Worm (Caenorhabditis elegans) whole organism, young adult: Measurements from ENCODE around the gene F40G9.7.

ENCODE experiments used
- B0035.1 ChIP-seq: sonication (generic microtip); optimal IDR thresholded peaks from 2 replicates; lab custom pipeline; 2016; ENCODE audit warnings: missing genetic modification characterization, mild to moderate bottlenecking, missing compliant biosample characterization, missing genotype, missing genetic modification reagents
- C06A6.2 ChIP-seq: fragments of 200-800 bp; sonication (Bioruptor generic); conservative IDR thresholded peaks from 2 replicates; pipeline ENCODE4 v1.3.6; 2022; ENCODE audit warnings: missing genetic modification characterization, missing compliant biosample characterization
- C17E4.6 ChIP-seq: fragments of 200-800 bp; sonication (Bioruptor generic); IDR thresholded peaks from 2 replicates; pipeline ENCODE4 v1.3.6; 2022; ENCODE audit warnings: missing genetic modification reagents, missing genetic modification characterization, missing compliant biosample characterization
- F55B11.4 ChIP-seq: sonication (generic microtip); optimal IDR thresholded peaks from 2 replicates; lab custom pipeline; 2016; ENCODE audit warnings: missing compliant biosample characterization, missing genetic modification characterization, borderline replicate concordance; ENCODE audit not compliant: insufficient read depth
- T07F8.4 ChIP-seq: sonication (generic microtip); optimal IDR thresholded peaks from 2 replicates; lab custom pipeline; 2016; ENCODE audit warnings: mild to moderate bottlenecking, missing genetic modification characterization, moderate library complexity, missing compliant biosample characterization
- Y53G8AR.9 ChIP-seq: fragments of 200-800 bp; sonication (Bioruptor generic); conservative IDR thresholded peaks from 2 replicates; pipeline ENCODE4 v1.3.6; 2022; ENCODE audit warnings: missing genetic modification reagents, missing genetic modification characterization, missing compliant biosample characterization
- Y56A3A.18 ChIP-seq: fragments of 200-800 bp; sonication (Bioruptor generic); IDR thresholded peaks from 2 replicates; pipeline ENCODE4 v1.3.6; 2022; ENCODE audit warnings: missing genetic modification reagents, missing genetic modification characterization, missing compliant biosample characterization
- Y79H2A.3 ChIP-seq: fragments of 200-800 bp; sonication (Bioruptor generic); conservative IDR thresholded peaks from 2 replicates; pipeline ENCODE4 v1.3.6; 2022; ENCODE audit warnings: missing genetic modification reagents, missing genetic modification characterization, missing compliant biosample characterization
- Y95B8A.8 ChIP-seq: fragments of 200-800 bp; sonication (Bioruptor generic); IDR thresholded peaks from 2 replicates; pipeline ENCODE4 v1.3.6; 2022; ENCODE audit warnings: missing genetic modification reagents, missing genetic modification characterization, missing compliant biosample characterization
- ZK185.1 ChIP-seq: sonication (generic microtip); optimal IDR thresholded peaks from 2 replicates; lab custom pipeline; 2016; ENCODE audit warnings: mild to moderate bottlenecking, missing genetic modification characterization, missing compliant biosample characterization; ENCODE audit not compliant: poor library complexity, severe bottlenecking
- ama-1 ChIP-seq, 3 experiments: fragments of 150-350 bp in 1 of 3; sonication (generic microtip) in 2 of 3; optimal IDR thresholded peaks; 2 replicates each; lab custom pipeline; 2014 to 2018; ENCODE audit warnings: missing biosample characterization in 2 of 3, missing genetic modification characterization in 2 of 3, missing genetic modification reagents in 2 of 3
- aptf-2 ChIP-seq: fragments of 200-800 bp; sonication (Bioruptor generic); conservative IDR thresholded peaks from 2 replicates; pipeline ENCODE4 v1.3.6; 2022; ENCODE audit warnings: missing genetic modification reagents, missing genetic modification characterization, missing compliant biosample characterization
- atf-7 ChIP-seq: sonication (generic microtip); optimal IDR thresholded peaks from 2 replicates; lab custom pipeline; 2017; ENCODE audit warnings: mild to moderate bottlenecking, missing genetic modification characterization, missing compliant biosample characterization
- athp-1 ChIP-seq: sonication (generic microtip); optimal IDR thresholded peaks from 2 replicates; lab custom pipeline; 2017; ENCODE audit warnings: mild to moderate bottlenecking, missing genetic modification characterization, missing compliant biosample characterization
- attf-6 ChIP-seq: fragments of 200-800 bp; sonication (Bioruptor generic); IDR thresholded peaks from 2 replicates; pipeline ENCODE4 v1.3.6; 2022; ENCODE audit warnings: missing genetic modification reagents, missing genetic modification characterization, missing compliant biosample characterization
- cebp-1 ChIP-seq, 2 experiments: fragments of 200-800 bp in 1 of 2; sonication (Bioruptor generic) in 1 of 2; sonication (generic microtip) in 1 of 2; IDR thresholded peaks in 1 of 2; optimal IDR thresholded peaks in 1 of 2; 2 replicates each; pipeline versions ENCODE4 v1.3.6 to Lab custom; 2017 to 2022; ENCODE audit warnings: missing compliant biosample characterization in 2 of 2, missing genetic modification characterization in 2 of 2, mild to moderate bottlenecking in 1 of 2, missing genetic modification reagents in 1 of 2, moderate library complexity in 1 of 2
- ceh-27 ChIP-seq: fragments of 200-800 bp; sonication (Bioruptor generic); optimal IDR thresholded peaks from 2 replicates; lab custom pipeline; 2018; ENCODE audit warnings: mild to moderate bottlenecking, missing genetic modification characterization, moderate library complexity, missing compliant biosample characterization
- ceh-40 ChIP-seq: fragments of 200-800 bp; sonication (Bioruptor generic); IDR thresholded peaks from 2 replicates; pipeline ENCODE4 v1.3.6; 2022; ENCODE audit warnings: missing genetic modification characterization, missing compliant biosample characterization
- egrh-3 ChIP-seq: fragments of 200-800 bp; sonication (Bioruptor generic); IDR thresholded peaks from 2 replicates; pipeline ENCODE4 v1.3.6; 2022; ENCODE audit warnings: missing genetic modification reagents, missing genetic modification characterization, missing compliant biosample characterization
- hsf-1 ChIP-seq: fragments of 200-800 bp; sonication (Bioruptor generic); IDR thresholded peaks from 2 replicates; pipeline ENCODE4 v1.3.6; 2022; ENCODE audit warnings: missing genetic modification reagents, missing genetic modification characterization, missing compliant biosample characterization
- lin-26 ChIP-seq: fragments of 200-800 bp; sonication (Bioruptor generic); IDR thresholded peaks from 2 replicates; pipeline ENCODE4 v1.3.6; 2022; ENCODE audit warnings: missing genetic modification reagents, missing genetic modification characterization, missing compliant biosample characterization
- lin-35 ChIP-seq, 3 experiments: fragments of 150-350 bp in 2 of 3; sonication (generic microtip) in 1 of 3; optimal IDR thresholded peaks; 2 replicates each; lab custom pipeline; 2014 to 2018; ENCODE audit warnings: missing biosample characterization in 3 of 3, missing genetic modification characterization in 3 of 3, missing genetic modification reagents in 3 of 3
- lin-54 ChIP-seq: fragments of 200-800 bp; sonication (Bioruptor generic); optimal IDR thresholded peaks from 2 replicates; lab custom pipeline; 2018; ENCODE audit warnings: mild to moderate bottlenecking, missing genetic modification characterization, missing compliant biosample characterization
- lsl-1 ChIP-seq: fragments of 200-800 bp; sonication (Bioruptor generic); optimal IDR thresholded peaks from 2 replicates; lab custom pipeline; 2018; ENCODE audit warnings: mild to moderate bottlenecking, missing genetic modification characterization, moderate library complexity, missing compliant biosample characterization
- madf-3 ChIP-seq: fragments of 200-800 bp; sonication (Bioruptor generic); IDR thresholded peaks from 2 replicates; pipeline ENCODE4 v1.3.6; 2022; ENCODE audit warnings: missing genetic modification reagents, missing genetic modification characterization, missing compliant biosample characterization
- madf-6 ChIP-seq: fragments of 200-800 bp; sonication (Bioruptor generic); IDR thresholded peaks from 2 replicates; pipeline ENCODE4 v1.3.6; 2022; ENCODE audit warnings: missing genetic modification reagents, missing genetic modification characterization, missing compliant biosample characterization
- nhr-120 ChIP-seq: fragments of 200-800 bp; sonication (Bioruptor generic); IDR thresholded peaks from 2 replicates; pipeline ENCODE4 v1.3.6; 2022; ENCODE audit warnings: missing genetic modification characterization, missing compliant biosample characterization
- nhr-179 ChIP-seq: sonication (generic microtip); optimal IDR thresholded peaks from 2 replicates; lab custom pipeline; 2016; ENCODE audit warnings: mild to moderate bottlenecking, missing genetic modification characterization, missing compliant biosample characterization
- repo-1 ChIP-seq: sonication (generic microtip); optimal IDR thresholded peaks from 2 replicates; lab custom pipeline; 2017; ENCODE audit warnings: mild to moderate bottlenecking, missing genetic modification characterization, missing compliant biosample characterization
- sea-2 ChIP-seq: fragments of 200-800 bp; sonication (Bioruptor generic); IDR thresholded peaks from 2 replicates; pipeline ENCODE4 v1.3.6; 2022; ENCODE audit warnings: missing genetic modification characterization, missing compliant biosample characterization
- somi-1 ChIP-seq: fragments of 200-800 bp; sonication (Bioruptor generic); optimal IDR thresholded peaks from 2 replicates; lab custom pipeline; 2018; ENCODE audit warnings: mild to moderate bottlenecking, missing genetic modification characterization, missing compliant biosample characterization
- sptf-2 ChIP-seq: fragments of 200-800 bp; sonication (Bioruptor generic); optimal IDR thresholded peaks from 2 replicates; lab custom pipeline; 2018; ENCODE audit warnings: mild to moderate bottlenecking, missing genetic modification characterization, missing compliant biosample characterization
- xnd-1 ChIP-seq: sonication (generic microtip); optimal IDR thresholded peaks from 2 replicates; lab custom pipeline; 2016; ENCODE audit warnings: missing genotype, missing genetic modification reagents, missing genetic modification characterization, missing compliant biosample characterization
- zfh-2 ChIP-seq: fragments of 200-800 bp; sonication (Bioruptor generic); conservative IDR thresholded peaks from 2 replicates; pipeline ENCODE4 v1.3.6; 2022; ENCODE audit warnings: missing genetic modification reagents, missing genetic modification characterization, missing compliant biosample characterization
- ztf-22 ChIP-seq: fragments of 200-800 bp; sonication (Bioruptor generic); optimal IDR thresholded peaks from 2 replicates; lab custom pipeline; 2018; ENCODE audit warnings: mild to moderate bottlenecking, missing genetic modification characterization, moderate library complexity, missing compliant biosample characterization
- ztf-28 ChIP-seq: fragments of 200-800 bp; sonication (Bioruptor generic); IDR thresholded peaks from 2 replicates; pipeline ENCODE4 v1.3.6; 2022; ENCODE audit warnings: missing genetic modification reagents, missing genetic modification characterization, missing compliant biosample characterization

Gene F40G9.7

ce11 chrIII:194160-194559 lies 28.7 kb downstream of the F40G9.7 start, which contains the start of gene F40G9.17:
F40G9.17 (plus strand) TSS chrIII:194460.
- no peak for TF ChIP-seq athp-1 (tag; lab: Kevin White, UChicago)
- TF ChIP-seq lin-35 (GFP tag; optimal IDR thresholded peaks at IDR 0.05; lab: Kevin White, UChicago) = no peak
- no peak for TF ChIP-seq nhr-120 (GFP tag; lab: Robert Waterston, UW)
- no peak for TF ChIP-seq Y79H2A.3 (GFP tag; lab: Robert Waterston, UW)
- no peak for TF ChIP-seq ceh-40 (GFP tag; lab: Robert Waterston, UW)
- TF ChIP-seq F55B11.4 (tag; lab: Kevin White, UChicago) = no peak
- TF ChIP-seq zfh-2 (GFP tag; lab: Robert Waterston, UW) = no peak
- no peak for TF ChIP-seq atf-7 (tag; lab: Kevin White, UChicago)
- TF ChIP-seq cebp-1 (GFP tag; IDR thresholded peaks at IDR 0.05; lab: Robert Waterston, UW) = no peak
- no peak for TF ChIP-seq cebp-1 (tag; optimal IDR thresholded peaks at IDR 0.05; lab: Kevin White, UChicago)
- no peak for TF ChIP-seq hsf-1 (GFP tag; lab: Robert Waterston, UW)
- no peak for TF ChIP-seq Y53G8AR.9 (GFP tag; lab: Robert Waterston, UW)
- no peak for TF ChIP-seq repo-1
- TF ChIP-seq ama-1 (optimal IDR thresholded peaks at IDR 0.05; lab: Kevin White, UChicago) = no peak
- TF ChIP-seq ama-1 (GFP tag; optimal IDR thresholded peaks at IDR 0.05; lab: Kevin White, UChicago) = no peak
- no peak for TF ChIP-seq sptf-2 (GFP tag; lab: Kevin White, UChicago)
- TF ChIP-seq ztf-28 = no peak

- TF ChIP-seq attf-6 (GFP tag; lab: Robert Waterston, UW) = no peak
- TF ChIP-seq madf-6 (GFP tag; lab: Robert Waterston, UW) = 0 out of 2 replicates have a peak, but pooled peaks have one; percentile 10
Measured at ce11 chrIII:203953-204352, 38.5 kb downstream of the F40G9.7 start.

DNA sequence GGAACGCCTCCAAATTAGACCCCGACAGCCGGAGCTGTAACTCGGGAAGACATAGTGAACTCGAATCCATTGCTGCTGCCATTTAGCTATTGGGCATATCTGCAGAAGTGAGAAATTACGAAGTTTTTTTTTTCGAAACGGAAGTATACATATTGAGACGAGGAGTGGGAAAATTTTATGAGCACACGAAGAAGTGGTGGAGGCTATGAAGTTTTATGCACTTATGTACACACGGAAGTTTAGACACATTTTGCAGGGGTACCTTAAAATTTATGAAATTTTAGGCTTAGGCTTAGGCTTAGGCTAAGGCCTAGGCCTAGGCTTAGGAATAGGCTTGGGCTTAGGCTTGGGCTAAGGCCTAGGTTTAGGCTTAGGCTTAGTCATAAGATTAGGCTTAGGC lies 41.5 kb downstream of the F40G9.7 start, which contains the start of gene W10C4.1:
Gene W10C4.1 (minus strand): TSS at position 101 of the 400 bp plus-strand sequence.
- TF ChIP-seq egrh-3 (GFP tag; lab: Robert Waterston, UW) (no peak), madf-3 (no peak), somi-1 (GFP tag; lab: Kevin White, UChicago) (no peak), sea-2 (GFP tag; lab: Robert Waterston, UW) (no peak), ceh-27 (GFP tag; lab: Kevin White, UChicago) (no peak), lin-26 (GFP tag; lab: Robert Waterston, UW) (no peak), lsl-1 (GFP tag; lab: Kevin White, UChicago) (no peak), Y56A3A.18 (GFP tag; lab: Robert Waterston, UW) (no peak), C06A6.2 (GFP tag; lab: Robert Waterston, UW) (no peak), ZK185.1 (tag; lab: Kevin White, UChicago) (no peak), Y53G8AR.9 (GFP tag; lab: Robert Waterston, UW) (no peak), T07F8.4 (tag; lab: Kevin White, UChicago) (no peak), xnd-1 (no peak), lin-54 (GFP tag; lab: Kevin White, UChicago) (no peak), Y95B8A.8 (no peak), ztf-22 (GFP tag; lab: Kevin White, UChicago) (no peak), C17E4.6 (GFP tag; lab: Robert Waterston, UW) (no peak), nhr-179 (tag; lab: Kevin White, UChicago) (no peak), aptf-2 (no peak), B0035.1 (tag; lab: Kevin White, UChicago) (no peak)
- TF ChIP-seq, all 124 proteins: peak for 0
